Fruit fly (Drosophila melanogaster) whole organism, prepupa: ENCODE results near the gene Pex3.

Experiments
- Blimp-1 ChIP-seq: fragments of 200-800 bp; sonication (Bioruptor generic); optimal IDR thresholded peaks from 3 replicates; lab custom pipeline; 2017; ENCODE audit warnings: missing biosample characterization, missing genetic modification characterization, mild to moderate bottlenecking, moderate library complexity, missing genetic modification reagents
- CG10631 ChIP-seq: fragments of 200-800 bp; sonication (Bioruptor generic); optimal IDR thresholded peaks from 2 replicates; lab custom pipeline; 2016; ENCODE audit warnings: missing biosample characterization, missing genetic modification characterization
- CG11762 ChIP-seq: fragments of 200-800 bp; sonication (Bioruptor generic); optimal IDR thresholded peaks from 3 replicates; lab custom pipeline; 2016; ENCODE audit warnings: missing biosample characterization, missing genetic modification characterization; ENCODE audit not compliant: insufficient read depth
- CG11902 ChIP-seq: fragments of 200-800 bp; sonication (Bioruptor generic); optimal IDR thresholded peaks from 3 replicates; lab custom pipeline; 2016; ENCODE audit warnings: missing biosample characterization, missing genetic modification characterization
- CG15336 ChIP-seq: fragments of 200-800 bp; sonication (Bioruptor generic); IDR thresholded peaks from 2 replicates; pipeline ENCODE4 v1.3.6; 2022; ENCODE audit warnings: missing biosample characterization, missing genetic modification characterization
- CG1621 ChIP-seq: fragments of 200-800 bp; sonication (Bioruptor generic); optimal IDR thresholded peaks from 3 replicates; lab custom pipeline; 2018; ENCODE audit warnings: missing biosample characterization, mild to moderate bottlenecking, missing genetic modification characterization
- CG16779 ChIP-seq: fragments of 200-800 bp; sonication (Bioruptor generic); optimal IDR thresholded peaks from 3 replicates; lab custom pipeline; 2017; ENCODE audit warnings: missing biosample characterization, mild to moderate bottlenecking, missing genetic modification characterization
- CG3032 ChIP-seq: fragments of 200-800 bp; optimal IDR thresholded peaks from 2 replicates; lab custom pipeline; 2019; ENCODE audit warnings: missing biosample characterization, mild to moderate bottlenecking, missing genetic modification characterization, moderate library complexity
- CG31627 ChIP-seq: fragments of 200-800 bp; sonication (Bioruptor generic); optimal IDR thresholded peaks from 3 replicates; lab custom pipeline; 2016; ENCODE audit warnings: missing biosample characterization, missing genetic modification characterization
- CG32006 ChIP-seq: fragments of 200-800 bp; sonication (Bioruptor generic); optimal IDR thresholded peaks from 3 replicates; lab custom pipeline; 2017; ENCODE audit warnings: missing biosample characterization, mild to moderate bottlenecking, missing genetic modification characterization
- CG4318 ChIP-seq: fragments of 200-800 bp; sonication (Bioruptor generic); optimal IDR thresholded peaks from 3 replicates; lab custom pipeline; 2017; ENCODE audit warnings: missing biosample characterization, mild to moderate bottlenecking, missing genetic modification characterization
- CG6163 ChIP-seq: fragments of 200-800 bp; sonication (Bioruptor generic); IDR thresholded peaks from 3 replicates; pipeline ENCODE4 v1.3.6; 2022; ENCODE audit warnings: missing biosample characterization, missing genetic modification characterization
- CG6792 ChIP-seq: fragments of 200-800 bp; sonication (Bioruptor generic); optimal IDR thresholded peaks from 3 replicates; lab custom pipeline; 2016; ENCODE audit warnings: missing biosample characterization, missing genetic modification characterization
- CG6808 ChIP-seq: fragments of 200-800 bp; sonication (Bioruptor generic); optimal IDR thresholded peaks from 3 replicates; lab custom pipeline; 2017; ENCODE audit warnings: missing biosample characterization, missing genetic modification characterization, mild to moderate bottlenecking, moderate library complexity, missing genetic modification reagents
- CG6854 ChIP-seq: fragments of 200-800 bp; sonication (Bioruptor generic); optimal IDR thresholded peaks from 2 replicates; lab custom pipeline; 2017; ENCODE audit warnings: missing biosample characterization, mild to moderate bottlenecking, missing genetic modification characterization
- CG7368 ChIP-seq: fragments of 200-800 bp; sonication (Bioruptor generic); optimal IDR thresholded peaks from 3 replicates; lab custom pipeline; 2016; ENCODE audit warnings: missing biosample characterization, missing genetic modification characterization
- CG8319 ChIP-seq: fragments of 200-800 bp; sonication (Bioruptor generic); optimal IDR thresholded peaks from 3 replicates; lab custom pipeline; 2016; ENCODE audit warnings: missing biosample characterization, missing genetic modification characterization
- CG8632 ChIP-seq: fragments of 200-800 bp; sonication (Bioruptor generic); optimal IDR thresholded peaks from 3 replicates; lab custom pipeline; 2016; ENCODE audit warnings: missing biosample characterization, missing genetic modification characterization
- CG9139 ChIP-seq: fragments of 200-800 bp; sonication (Bioruptor generic); optimal IDR thresholded peaks from 3 replicates; lab custom pipeline; 2017; ENCODE audit warnings: missing biosample characterization, mild to moderate bottlenecking, missing genetic modification characterization
- Eip78C ChIP-seq: fragments of 200-800 bp; sonication (Bioruptor generic); peaks from one replicate; lab custom pipeline; 2016; ENCODE audit warnings: missing biosample characterization, missing genetic modification characterization
- Eip93F ChIP-seq: fragments of 200-800 bp; sonication (Bioruptor generic); optimal IDR thresholded peaks from 2 replicates; lab custom pipeline; 2016; ENCODE audit warnings: missing biosample characterization, mild to moderate bottlenecking, missing genetic modification characterization
- Ets21C ChIP-seq: fragments of 200-800 bp; sonication (Bioruptor generic); optimal IDR thresholded peaks from 3 replicates; lab custom pipeline; 2016; ENCODE audit warnings: missing biosample characterization, missing genetic modification characterization
- Ets96B ChIP-seq: fragments of 200-800 bp; optimal IDR thresholded peaks from 2 replicates; lab custom pipeline; 2019; ENCODE audit warnings: missing biosample characterization, mild to moderate bottlenecking, missing genetic modification characterization, moderate library complexity
- Hr38 ChIP-seq: sonication (Bioruptor generic); optimal IDR thresholded peaks from 2 replicates; lab custom pipeline; 2016; ENCODE audit warnings: missing biosample characterization, missing genetic modification characterization
- Hr39 ChIP-seq: fragments of 200-800 bp; sonication (Bioruptor generic); optimal IDR thresholded peaks from 2 replicates; lab custom pipeline; 2016; ENCODE audit warnings: missing biosample characterization, missing genetic modification characterization
- Hr4 ChIP-seq: fragments of 200-800 bp; sonication (Bioruptor generic); optimal IDR thresholded peaks from 3 replicates; lab custom pipeline; 2016; ENCODE audit warnings: missing biosample characterization, missing genetic modification characterization
- Lpt ChIP-seq: fragments of 200-800 bp; sonication (Bioruptor generic); optimal IDR thresholded peaks from 3 replicates; lab custom pipeline; 2016; ENCODE audit warnings: missing biosample characterization, missing genetic modification characterization
- OdsH ChIP-seq: fragments of 200-800 bp; sonication (Bioruptor generic); optimal IDR thresholded peaks from 3 replicates; lab custom pipeline; 2016; ENCODE audit warnings: missing biosample characterization, missing genetic modification characterization
- Smox ChIP-seq: fragments of 200-800 bp; sonication (Bioruptor generic); optimal IDR thresholded peaks from 3 replicates; lab custom pipeline; 2016; ENCODE audit warnings: missing biosample characterization, missing genetic modification characterization
- Sox102F ChIP-seq: fragments of 200-800 bp; sonication (Bioruptor generic); optimal IDR thresholded peaks from 2 replicates; lab custom pipeline; 2016; ENCODE audit warnings: missing biosample characterization, mild to moderate bottlenecking, missing genetic modification characterization
- Sox14 ChIP-seq: fragments of 200-800 bp; sonication (Bioruptor generic); optimal IDR thresholded peaks from 3 replicates; lab custom pipeline; 2016; ENCODE audit warnings: missing biosample characterization, missing genetic modification characterization
- Sox15 ChIP-seq: fragments of 200-800 bp; sonication (Bioruptor generic); optimal IDR thresholded peaks from 3 replicates; lab custom pipeline; 2016; ENCODE audit warnings: missing biosample characterization, missing genetic modification characterization
- achi ChIP-seq: fragments of 200-800 bp; sonication (Bioruptor generic); optimal IDR thresholded peaks from 3 replicates; lab custom pipeline; 2016; ENCODE audit warnings: missing biosample characterization, missing genetic modification characterization
- acj6 ChIP-seq: fragments of 200-800 bp; sonication (Bioruptor generic); optimal IDR thresholded peaks from 3 replicates; lab custom pipeline; 2016; ENCODE audit warnings: missing biosample characterization, missing genetic modification characterization
- cyc ChIP-seq: fragments of 200-800 bp; sonication (Bioruptor generic); optimal IDR thresholded peaks from 3 replicates; lab custom pipeline; 2016; ENCODE audit warnings: missing biosample characterization, missing genetic modification characterization
- dac ChIP-seq: fragments of 200-800 bp; sonication (Bioruptor generic); optimal IDR thresholded peaks from 2 replicates; lab custom pipeline; 2017; ENCODE audit warnings: missing biosample characterization, mild to moderate bottlenecking, missing genetic modification characterization
- dsx ChIP-seq: fragments of 200-800 bp; optimal IDR thresholded peaks from 3 replicates; lab custom pipeline; 2019; ENCODE audit warnings: missing biosample characterization, mild to moderate bottlenecking, missing genetic modification characterization, moderate library complexity; ENCODE audit not compliant: poor library complexity, severe bottlenecking
- eg ChIP-seq: fragments of 200-800 bp; sonication (Bioruptor generic); IDR thresholded peaks from 3 replicates; pipeline ENCODE4 v1.3.6; 2022; ENCODE audit warnings: missing biosample characterization, missing genetic modification characterization
- esn ChIP-seq: fragments of 200-800 bp; sonication (Bioruptor generic); optimal IDR thresholded peaks from 2 replicates; lab custom pipeline; 2016; ENCODE audit warnings: missing biosample characterization, mild to moderate bottlenecking, missing genetic modification characterization, moderate library complexity
- fd59A ChIP-seq: fragments of 200-800 bp; sonication (Bioruptor generic); optimal IDR thresholded peaks from 2 replicates; lab custom pipeline; 2017; ENCODE audit warnings: missing biosample characterization, mild to moderate bottlenecking, missing genetic modification characterization, missing genetic modification reagents
- lz ChIP-seq: fragments of 200-800 bp; sonication (Bioruptor generic); optimal IDR thresholded peaks from 3 replicates; lab custom pipeline; 2016; ENCODE audit warnings: missing biosample characterization, missing genetic modification characterization
- spab ChIP-seq: fragments of 200-800 bp; sonication (Bioruptor generic); optimal IDR thresholded peaks from 2 replicates; lab custom pipeline; 2017; ENCODE audit warnings: missing biosample characterization, mild to moderate bottlenecking, missing genetic modification characterization, missing genetic modification reagents
- ss ChIP-seq, 2 experiments: fragments of 200-800 bp; sonication (Bioruptor generic); optimal IDR thresholded peaks; 2 replicates in 1 of 2; 3 replicates in 1 of 2; lab custom pipeline; 2017 to 2018; ENCODE audit warnings: mild to moderate bottlenecking in 2 of 2, missing biosample characterization in 2 of 2, missing genetic modification characterization in 2 of 2, moderate library complexity in 1 of 2
- svp ChIP-seq: fragments of 200-800 bp; sonication (Bioruptor generic); peaks from one replicate; lab custom pipeline; 2016; ENCODE audit warnings: missing biosample characterization, missing genetic modification characterization
- topi ChIP-seq: fragments of 200-800 bp; sonication (Bioruptor generic); optimal IDR thresholded peaks from 3 replicates; lab custom pipeline; 2016; ENCODE audit warnings: missing biosample characterization, missing genetic modification characterization
- vri ChIP-seq: fragments of 200-800 bp; sonication (Bioruptor generic); optimal IDR thresholded peaks from 3 replicates; lab custom pipeline; 2016; ENCODE audit warnings: missing biosample characterization, mild to moderate bottlenecking, missing genetic modification characterization

Pex3 gene

DNA sequence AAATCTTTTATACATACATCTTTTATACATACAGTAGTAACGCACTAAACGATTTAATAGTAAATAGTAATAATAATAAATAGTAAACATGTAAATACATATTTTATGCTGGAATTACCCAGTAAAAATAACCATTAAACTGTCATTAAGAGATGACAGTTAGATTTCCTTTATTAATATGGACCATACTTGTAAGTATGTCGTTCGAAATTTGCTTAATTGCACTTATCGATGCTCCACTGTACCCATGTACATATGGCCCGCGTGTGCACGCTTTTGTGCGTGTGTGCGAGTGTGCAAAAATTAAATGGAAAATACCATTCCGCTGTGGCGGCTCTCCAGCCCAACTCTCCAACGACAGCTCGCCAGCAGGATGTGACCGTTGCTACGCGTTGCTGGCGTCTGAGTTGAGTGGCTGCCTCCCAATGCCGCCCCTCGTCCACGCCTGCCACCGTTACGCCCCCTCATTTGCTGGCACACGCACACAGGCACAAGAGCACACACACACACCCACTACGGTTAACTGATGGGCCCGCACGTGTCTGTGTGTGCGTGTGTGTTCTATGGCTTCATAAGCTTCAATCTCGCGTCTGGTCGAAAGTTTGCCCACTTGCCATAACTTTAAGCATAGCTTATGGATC is 41.4 kb upstream of the Pex3 start (continued):
- TF ChIP-seq ss (GFP tag; optimal IDR thresholded peaks at IDR 0.05; lab: Kevin White, UChicago) (peak; percentile 38 to 56), achi (GFP tag; lab: Kevin White, UChicago) (peak; percentile 5), CG8319 (GFP tag; lab: Kevin White, UChicago) (no peak), CG11902 (peak; percentile 8), svp (GFP tag; lab: Kevin White, UChicago) (peak; percentile 46), CG1621 (tag; lab: Kevin White, UChicago) (peak; percentile 18), CG10631 (GFP tag; lab: Kevin White, UChicago) (peak; percentile 17), CG6854 (GFP tag; lab: Kevin White, UChicago) (peak; percentile 99), fd59A (no peak), CG6808 (GFP tag; lab: Kevin White, UChicago) (no peak), vri (GFP tag; lab: Kevin White, UChicago) (no peak), spab (GFP tag; lab: Kevin White, UChicago) (peak; percentile 28), CG8632 (GFP tag; lab: Kevin White, UChicago) (no peak), Hr4 (GFP tag; lab: Kevin White, UChicago) (peak; percentile 7), Blimp-1 (GFP tag; lab: Kevin White, UChicago) (no peak), CG6792 (GFP tag; lab: Kevin White, UChicago) (no peak), Sox102F (GFP tag; lab: Kevin White, UChicago) (no peak), Hr38 (GFP tag; lab: Kevin White, UChicago) (no peak), Eip78C (GFP tag; lab: Kevin White, UChicago) (peak; percentile 57), CG11762 (GFP tag; lab: Kevin White, UChicago) (no peak), Sox14 (GFP tag; lab: Kevin White, UChicago) (no peak), Hr39 (peak; percentile 17), CG6163 (peak; percentile 54; the same call in 1 of the 3 replicates), Lpt (GFP tag; lab: Kevin White, UChicago) (no peak), Ets21C (no peak), eg (GFP tag; lab: Robert Waterston, UW) (0 out of 3 replicates have a peak, but pooled peaks have one; percentile 47), Smox (no peak), cyc (GFP tag; lab: Kevin White, UChicago) (peak; percentile 19), Ets96B (tag; lab: Kevin White, UChicago) (peak; percentile 40), Sox15 (GFP tag; lab: Kevin White, UChicago) (peak; percentile 6), CG4318 (GFP tag; lab: Kevin White, UChicago) (peak; percentile 6), esn (GFP tag; lab: Kevin White, UChicago) (no peak), CG15336 (GFP tag; lab: Robert Waterston, UW) (no peak), CG16779 (tag; lab: Kevin White, UChicago) (no peak), acj6 (GFP tag; lab: Kevin White, UChicago) (peak; percentile 27), dsx (GFP tag; lab: Kevin White, UChicago) (peak; percentile 43), OdsH (peak; percentile 22), topi (GFP tag; lab: Kevin White, UChicago) (peak; percentile 14)

DNA sequence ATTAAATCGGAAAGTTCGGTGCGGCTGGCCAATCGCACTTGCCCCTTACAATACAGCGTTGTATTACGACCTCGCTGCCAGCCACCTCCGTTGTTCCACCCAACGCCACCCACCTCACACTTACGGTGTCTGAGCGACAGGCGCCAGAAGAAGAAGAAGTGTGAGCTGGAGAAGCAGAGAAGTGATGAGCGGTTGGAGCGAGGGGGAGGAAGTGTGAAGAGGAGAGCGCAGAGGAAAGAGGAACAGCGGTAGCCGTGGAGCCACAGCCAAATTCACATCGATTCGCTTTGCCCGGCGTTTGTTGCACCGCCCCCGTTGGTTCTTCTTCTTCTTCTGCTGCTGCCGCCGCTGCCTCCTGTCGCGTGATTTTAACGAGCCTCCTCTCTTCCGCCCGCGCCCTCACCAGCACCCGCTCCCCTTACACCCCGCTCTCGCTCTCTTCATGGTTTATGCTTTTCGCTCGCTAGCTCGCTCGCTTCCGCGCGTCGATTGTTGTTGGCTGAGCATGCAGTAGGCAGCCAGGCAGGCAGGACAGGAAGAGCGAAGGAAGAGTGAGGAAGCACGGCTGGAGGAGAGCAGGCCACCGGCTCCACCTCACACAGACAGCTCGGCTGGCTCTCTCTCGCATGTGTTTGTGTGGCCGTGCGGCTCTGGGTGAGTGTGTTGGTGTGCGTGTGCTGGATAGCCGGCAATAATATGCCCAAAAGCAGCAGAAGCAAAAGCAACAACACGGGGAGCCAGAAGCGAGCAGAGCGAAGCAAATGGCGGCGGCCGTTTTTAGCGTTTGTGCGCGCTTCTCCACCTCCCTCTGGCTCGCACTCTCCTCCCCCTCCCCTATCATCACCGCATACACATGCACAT is 39.9 kb upstream of the Pex3 start:
- TF ChIP-seq dac (GFP tag; lab: Kevin White, UChicago) (no peak), Smox (no peak), lz (no peak), CG15336 (GFP tag; lab: Robert Waterston, UW) (no peak), CG31627 (GFP tag; lab: Kevin White, UChicago) (no peak), OdsH (no peak), dsx (GFP tag; lab: Kevin White, UChicago) (no peak), CG6854 (GFP tag; lab: Kevin White, UChicago) (peak; percentile 99), CG32006 (GFP tag; lab: Kevin White, UChicago) (no peak), eg (GFP tag; lab: Robert Waterston, UW) (0 out of 3 replicates have a peak, but pooled peaks have one; percentile 30), acj6 (GFP tag; lab: Kevin White, UChicago) (no peak), Eip93F (no peak), CG3032 (peak; percentile 2), esn (GFP tag; lab: Kevin White, UChicago) (no peak), CG6163 (peak; percentile 17; the same call in 1 of the 3 replicates), Hr4 (GFP tag; lab: Kevin White, UChicago) (no peak), topi (GFP tag; lab: Kevin White, UChicago) (no peak), CG9139 (peak; percentile 8), Eip78C (GFP tag; lab: Kevin White, UChicago) (peak; percentile 49), CG7368 (no peak), CG6808 (GFP tag; lab: Kevin White, UChicago) (no peak)
